Worm (Caenorhabditis elegans) whole organism, early embryonic: Measurements from ENCODE around the gene Y7A9D.1.

Experiments
- B0310.2 ChIP-seq: sonication (generic microtip); optimal IDR thresholded peaks from 2 replicates; lab custom pipeline; 2016; ENCODE audit warnings: mild to moderate bottlenecking, missing genetic modification characterization, missing compliant biosample characterization
- F13C5.2 ChIP-seq: sonication (generic microtip); optimal IDR thresholded peaks from 2 replicates; lab custom pipeline; 2017; ENCODE audit warnings: mild to moderate bottlenecking, missing genetic modification characterization, inconsistent platforms, missing compliant biosample characterization
- aly-1 ChIP-seq: sonication (generic microtip); optimal IDR thresholded peaks from 2 replicates; lab custom pipeline; 2016; ENCODE audit warnings: missing genetic modification characterization, missing compliant biosample characterization
- ama-1 ChIP-seq: fragments of 150-350 bp; optimal IDR thresholded peaks from 2 replicates; lab custom pipeline; 2014
- ceh-13 ChIP-seq: fragments of 200-800 bp; sonication (Bioruptor generic); optimal IDR thresholded peaks from 2 replicates; lab custom pipeline; 2018; ENCODE audit warnings: mild to moderate bottlenecking, missing genetic modification characterization, missing compliant biosample characterization
- ceh-36 ChIP-seq: sonication (generic microtip); optimal IDR thresholded peaks from 2 replicates; lab custom pipeline; 2016; ENCODE audit warnings: missing genetic modification characterization, inconsistent platforms, missing compliant biosample characterization
- ets-7 ChIP-seq: sonication (generic microtip); optimal IDR thresholded peaks from 2 replicates; lab custom pipeline; 2016; ENCODE audit warnings: missing genotype, missing genetic modification characterization, missing compliant biosample characterization
- flt-1 ChIP-seq: fragments of 200-800 bp; sonication (Bioruptor generic); IDR thresholded peaks from 2 replicates; pipeline ENCODE4 v1.3.6; 2022; ENCODE audit warnings: missing genetic modification characterization, missing compliant biosample characterization
- hmbx-1 ChIP-seq: sonication (generic microtip); optimal IDR thresholded peaks from 2 replicates; lab custom pipeline; 2016; ENCODE audit warnings: mild to moderate bottlenecking, missing genetic modification characterization, missing compliant biosample characterization
- hmg-4 ChIP-seq: fragments of 200-800 bp; sonication (Bioruptor generic); optimal IDR thresholded peaks from 2 replicates; lab custom pipeline; 2018; ENCODE audit warnings: mild to moderate bottlenecking, missing genetic modification characterization, missing compliant biosample characterization
- hnd-1 ChIP-seq: sonication (generic microtip); optimal IDR thresholded peaks from 2 replicates; lab custom pipeline; 2016; ENCODE audit warnings: missing genetic modification characterization, missing compliant biosample characterization
- pes-1 ChIP-seq: fragments of 200-800 bp; sonication (Bioruptor generic); IDR thresholded peaks from 2 replicates; pipeline ENCODE4 v1.3.6; 2022; ENCODE audit warnings: missing genetic modification reagents, missing genetic modification characterization, missing compliant biosample characterization
- scrt-1 ChIP-seq: fragments of 200-800 bp; sonication (Bioruptor generic); IDR thresholded peaks from 2 replicates; pipeline ENCODE4 v1.3.6; 2022; ENCODE audit warnings: missing genetic modification characterization, missing compliant biosample characterization
- sea-1 ChIP-seq: fragments of 200-800 bp; sonication (Bioruptor generic); conservative IDR thresholded peaks from 2 replicates; pipeline ENCODE4 v1.3.6; 2022; ENCODE audit warnings: missing genetic modification characterization, missing compliant biosample characterization
- tbx-11 ChIP-seq: fragments of 200-800 bp; sonication (Bioruptor generic); IDR thresholded peaks from 2 replicates; pipeline ENCODE4 v1.3.6; 2022; ENCODE audit warnings: missing genetic modification characterization, missing compliant biosample characterization
- tbx-37 ChIP-seq: fragments of 200-800 bp; sonication (Bioruptor generic); conservative IDR thresholded peaks from 2 replicates; pipeline ENCODE4 v1.3.6; 2022; ENCODE audit warnings: missing genetic modification reagents, missing genetic modification characterization, missing compliant biosample characterization
- tra-4 ChIP-seq: sonication (generic microtip); optimal IDR thresholded peaks from 2 replicates; lab custom pipeline; 2017; ENCODE audit warnings: missing genetic modification characterization, missing compliant biosample characterization

The Y7A9D.1 gene

DNA sequence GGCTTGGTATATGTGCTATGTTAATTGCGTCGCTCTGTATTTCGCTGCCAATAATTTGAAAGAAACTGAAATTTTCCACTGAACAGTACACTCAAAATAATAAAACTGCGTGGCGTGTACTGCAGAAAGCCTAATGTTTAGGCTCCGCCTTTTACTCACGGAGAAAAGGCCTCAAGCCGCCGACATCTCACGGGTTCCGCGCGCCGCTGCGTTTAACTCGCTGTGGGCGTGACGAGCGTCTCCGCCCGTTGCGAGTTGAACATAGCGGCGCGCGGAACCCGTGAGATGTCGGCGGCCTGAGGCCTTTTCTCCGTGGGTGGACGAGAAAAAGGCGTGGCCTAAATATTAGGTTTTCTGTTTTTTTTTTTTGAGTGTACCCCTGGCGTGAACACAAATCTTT is 2.6 kb upstream of the Y7A9D.1 start:
- TF ChIP-seq hnd-1 (tag; lab: Kevin White, UChicago) (no peak), aly-1 (tag; lab: Kevin White, UChicago) (no peak), pes-1 (no peak), ceh-13 (GFP tag; lab: Kevin White, UChicago) (no peak), sea-1 (GFP tag; lab: Robert Waterston, UW) (no peak), tbx-37 (GFP tag; lab: Robert Waterston, UW) (no peak), hmbx-1 (tag; lab: Kevin White, UChicago) (no peak), B0310.2 (tag; lab: Kevin White, UChicago) (no peak), flt-1 (GFP tag; lab: Robert Waterston, UW) (no peak), ets-7 (tag; lab: Kevin White, UChicago) (no peak), ama-1 (lab: Kevin White, UChicago) (no peak)

ce11 chrIV:16380937-16381336 is 1.1 kb downstream of the Y7A9D.1 start:
- TF ChIP-seq tbx-11 (GFP tag; lab: Robert Waterston, UW) = no peak
- TF ChIP-seq ceh-36 (tag; lab: Kevin White, UChicago) = no peak
- no peak for TF ChIP-seq aly-1 (tag; lab: Kevin White, UChicago)
- no peak for TF ChIP-seq F13C5.2 (tag; lab: Kevin White, UChicago)
- TF ChIP-seq flt-1 (GFP tag; lab: Robert Waterston, UW) = no peak
- TF ChIP-seq ceh-13 (GFP tag; lab: Kevin White, UChicago) = no peak
- TF ChIP-seq pes-1 = no peak
- no peak for TF ChIP-seq hmg-4
- no peak for TF ChIP-seq hmbx-1 (tag; lab: Kevin White, UChicago)
- no peak for TF ChIP-seq B0310.2 (tag; lab: Kevin White, UChicago)

ce11 chrIV:16380278-16380677 is 1.7 kb downstream of the Y7A9D.1 start:
- TF ChIP-seq hnd-1 (tag; lab: Kevin White, UChicago) (no peak), tra-4 (tag; lab: Kevin White, UChicago) (no peak), aly-1 (tag; lab: Kevin White, UChicago) (no peak), ama-1 (lab: Kevin White, UChicago) (no peak), pes-1 (no peak), hmbx-1 (tag; lab: Kevin White, UChicago) (no peak), F13C5.2 (tag; lab: Kevin White, UChicago) (no peak), ets-7 (tag; lab: Kevin White, UChicago) (no peak), ceh-13 (GFP tag; lab: Kevin White, UChicago) (no peak), B0310.2 (tag; lab: Kevin White, UChicago) (no peak)

DNA sequence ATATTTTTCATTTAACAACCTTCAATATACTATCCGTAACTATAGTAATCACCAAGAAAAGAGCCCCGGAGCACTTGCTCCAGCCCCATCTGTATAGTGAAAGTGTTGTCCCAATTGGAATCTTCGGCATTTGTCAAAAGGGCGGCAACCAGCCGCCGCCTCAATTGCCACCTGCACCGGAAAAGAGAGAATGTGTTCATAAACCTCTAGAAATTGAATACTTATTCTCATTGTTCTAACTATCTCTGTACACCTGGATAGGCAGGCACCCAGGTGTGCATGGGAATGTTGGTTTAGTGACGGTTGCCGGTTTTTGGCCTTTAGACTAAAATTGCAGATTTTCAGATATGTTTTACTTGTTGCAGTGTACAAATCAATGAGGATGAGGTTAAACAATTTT is 4.1 kb downstream of the Y7A9D.1 start:
- TF ChIP-seq hmbx-1 (tag; lab: Kevin White, UChicago) = no peak
- TF ChIP-seq hnd-1 (tag; lab: Kevin White, UChicago) = no peak
- TF ChIP-seq tbx-11 (GFP tag; lab: Robert Waterston, UW) = no peak
- no peak for TF ChIP-seq hmg-4
- TF ChIP-seq B0310.2 (tag; lab: Kevin White, UChicago) = no peak
- TF ChIP-seq ceh-36 (tag; lab: Kevin White, UChicago) = no peak
- no peak for TF ChIP-seq tra-4 (tag; lab: Kevin White, UChicago)
- no peak for TF ChIP-seq tbx-37 (GFP tag; lab: Robert Waterston, UW)
- no peak for TF ChIP-seq ceh-13 (GFP tag; lab: Kevin White, UChicago)
- TF ChIP-seq F13C5.2 (tag; lab: Kevin White, UChicago) = no peak
- TF ChIP-seq ama-1 (lab: Kevin White, UChicago) = no peak
- TF ChIP-seq aly-1 (tag; lab: Kevin White, UChicago) = no peak
- no peak for TF ChIP-seq ets-7 (tag; lab: Kevin White, UChicago)
- TF ChIP-seq scrt-1 (GFP tag; lab: Robert Waterston, UW) = no peak
- TF ChIP-seq sea-1 (GFP tag; lab: Robert Waterston, UW) = no peak
- TF ChIP-seq flt-1 (GFP tag; lab: Robert Waterston, UW) = no peak
- no peak for TF ChIP-seq pes-1

DNA sequence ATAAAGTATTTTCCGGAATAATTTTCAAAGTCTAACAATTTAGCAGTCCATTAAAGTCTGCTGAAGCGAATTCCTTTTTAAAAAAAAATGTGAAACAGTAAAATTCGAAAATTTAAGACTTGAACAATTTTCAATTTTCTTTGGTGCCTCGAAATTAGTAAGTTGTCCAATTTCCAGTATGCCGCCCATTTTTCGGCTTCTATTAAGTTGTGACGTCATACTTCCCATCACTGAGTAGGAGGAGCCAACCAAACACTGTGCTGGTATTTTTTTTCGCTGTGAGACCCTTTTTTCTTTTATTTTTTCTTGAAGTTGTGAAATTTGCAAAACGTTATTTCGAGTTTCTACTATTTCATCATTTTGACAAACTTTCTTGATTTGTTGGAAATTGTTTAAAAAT is 11.4 kb downstream of the Y7A9D.1 start:
- no peak for TF ChIP-seq aly-1 (tag; lab: Kevin White, UChicago)
- no peak for TF ChIP-seq ceh-36 (tag; lab: Kevin White, UChicago)
- TF ChIP-seq tra-4 (tag; lab: Kevin White, UChicago) = no peak
- TF ChIP-seq hnd-1 (tag; lab: Kevin White, UChicago) = no peak
- TF ChIP-seq ets-7 (tag; lab: Kevin White, UChicago) = no peak
- no peak for TF ChIP-seq ama-1 (lab: Kevin White, UChicago)
- TF ChIP-seq pes-1 = no peak
- no peak for TF ChIP-seq tbx-37 (GFP tag; lab: Robert Waterston, UW)
- no peak for TF ChIP-seq hmg-4
- no peak for TF ChIP-seq tbx-11 (GFP tag; lab: Robert Waterston, UW)
- no peak for TF ChIP-seq sea-1 (GFP tag; lab: Robert Waterston, UW)
- TF ChIP-seq B0310.2 (tag; lab: Kevin White, UChicago) = no peak
- TF ChIP-seq hmbx-1 (tag; lab: Kevin White, UChicago) = no peak
- TF ChIP-seq scrt-1 (GFP tag; lab: Robert Waterston, UW) = no peak

DNA sequence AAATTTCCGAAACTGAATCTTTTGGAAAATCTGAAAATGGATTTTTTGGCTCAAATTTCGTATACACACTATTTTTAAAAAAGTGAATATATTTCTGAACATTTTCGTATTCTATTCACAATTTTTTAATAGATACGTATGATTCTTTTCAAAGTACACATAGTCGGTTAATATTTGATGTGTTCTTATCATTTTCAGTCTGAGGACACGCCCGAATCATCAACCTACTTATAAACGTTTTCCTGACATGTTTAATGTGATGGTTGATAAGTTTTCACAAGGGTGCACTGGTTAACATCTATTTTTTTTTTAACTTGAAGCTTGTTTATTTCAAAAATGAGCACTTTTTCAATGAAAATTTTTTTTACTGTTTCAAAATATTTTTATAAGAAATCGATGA is 17.4 kb downstream of the Y7A9D.1 start:
- TF ChIP-seq ceh-13 (GFP tag; lab: Kevin White, UChicago) = no peak
- no peak for TF ChIP-seq B0310.2 (tag; lab: Kevin White, UChicago)
- TF ChIP-seq hnd-1 (tag; lab: Kevin White, UChicago) = no peak
- no peak for TF ChIP-seq scrt-1 (GFP tag; lab: Robert Waterston, UW)
- TF ChIP-seq hmg-4 = no peak
- no peak for TF ChIP-seq ama-1 (lab: Kevin White, UChicago)
- no peak for TF ChIP-seq ceh-36 (tag; lab: Kevin White, UChicago)
- no peak for TF ChIP-seq F13C5.2 (tag; lab: Kevin White, UChicago)
- no peak for TF ChIP-seq tbx-37 (GFP tag; lab: Robert Waterston, UW)
- no peak for TF ChIP-seq hmbx-1 (tag; lab: Kevin White, UChicago)
- TF ChIP-seq aly-1 (tag; lab: Kevin White, UChicago) = no peak
- no peak for TF ChIP-seq pes-1

ce11 chrIV:16350690-16351089 is 31.3 kb downstream of the Y7A9D.1 start, which contains the start of gene C35D6.4:
Gene C35D6.4, plus strand, starts transcription at chrIV:16350990.
- TF ChIP-seq flt-1 (GFP tag; lab: Robert Waterston, UW) (no peak), pes-1 (no peak), hnd-1 (tag; lab: Kevin White, UChicago) (no peak), tbx-11 (GFP tag; lab: Robert Waterston, UW) (no peak), sea-1 (GFP tag; lab: Robert Waterston, UW) (no peak), hmg-4 (no peak), scrt-1 (GFP tag; lab: Robert Waterston, UW) (no peak), hmbx-1 (tag; lab: Kevin White, UChicago) (no peak), ets-7 (tag; lab: Kevin White, UChicago) (no peak), ceh-36 (tag; lab: Kevin White, UChicago) (no peak), tra-4 (tag; lab: Kevin White, UChicago) (no peak)
